Worm (Caenorhabditis elegans) whole organism, early embryonic: ENCODE measurements around the gene tag-335.

Experiments used
- aly-1 ChIP-seq: sonication (generic microtip); optimal IDR thresholded peaks from 2 replicates; lab custom pipeline; 2016; ENCODE audit warnings: missing genetic modification characterization, missing compliant biosample characterization
- ama-1 ChIP-seq: fragments of 150-350 bp; optimal IDR thresholded peaks from 2 replicates; lab custom pipeline; 2014
- ceh-13 ChIP-seq: fragments of 200-800 bp; sonication (Bioruptor generic); optimal IDR thresholded peaks from 2 replicates; lab custom pipeline; 2018; ENCODE audit warnings: mild to moderate bottlenecking, missing genetic modification characterization, missing compliant biosample characterization
- ceh-36 ChIP-seq: sonication (generic microtip); optimal IDR thresholded peaks from 2 replicates; lab custom pipeline; 2016; ENCODE audit warnings: missing genetic modification characterization, inconsistent platforms, missing compliant biosample characterization
- hmg-4 ChIP-seq: fragments of 200-800 bp; sonication (Bioruptor generic); optimal IDR thresholded peaks from 2 replicates; lab custom pipeline; 2018; ENCODE audit warnings: mild to moderate bottlenecking, missing genetic modification characterization, missing compliant biosample characterization
- tbx-11 ChIP-seq: fragments of 200-800 bp; sonication (Bioruptor generic); IDR thresholded peaks from 2 replicates; pipeline ENCODE4 v1.3.6; 2022; ENCODE audit warnings: missing genetic modification characterization, missing compliant biosample characterization
- tra-4 ChIP-seq: sonication (generic microtip); optimal IDR thresholded peaks from 2 replicates; lab custom pipeline; 2017; ENCODE audit warnings: missing genetic modification characterization, missing compliant biosample characterization

ce11 chrIV:12282873-12283272 lies 4.5 kb upstream of the tag-335 start, which contains the start of gene hpo-12:
- no peak for TF ChIP-seq ama-1 (lab: Kevin White, UChicago)
- no peak for TF ChIP-seq ceh-36 (tag; lab: Kevin White, UChicago)
- no peak for TF ChIP-seq ceh-13
- TF ChIP-seq aly-1 (tag; lab: Kevin White, UChicago) = no peak
- no peak for TF ChIP-seq tra-4 (tag; lab: Kevin White, UChicago)
- TF ChIP-seq hmg-4 (GFP tag; lab: Kevin White, UChicago) = no peak
- no peak for TF ChIP-seq tbx-11 (GFP tag; lab: Robert Waterston, UW)
